Fruit fly (Drosophila melanogaster) whole organism, embryonic: ENCODE results near the gene P5CDh1.

Source experiments
- Antp ChIP-seq: fragments of 200-800 bp; sonication (Bioruptor generic); optimal IDR thresholded peaks from 3 replicates; lab custom pipeline; 2016; ENCODE audit warnings: missing biosample characterization, missing genetic modification characterization
- C15 ChIP-seq: fragments of 200-800 bp; sonication (Bioruptor generic); IDR thresholded peaks from 3 replicates; pipeline ENCODE4 v1.3.6; 2022; ENCODE audit warnings: missing biosample characterization, missing genetic modification characterization
- CG10274 ChIP-seq: fragments of 200-800 bp; sonication (Bioruptor generic); optimal IDR thresholded peaks from 3 replicates; lab custom pipeline; 2017; ENCODE audit warnings: missing biosample characterization, mild to moderate bottlenecking, missing genetic modification characterization
- CG11504 ChIP-seq: fragments of 200-800 bp; sonication (Bioruptor generic); optimal IDR thresholded peaks from 3 replicates; lab custom pipeline; 2019; ENCODE audit warnings: missing biosample characterization, mild to moderate bottlenecking, missing genetic modification characterization, moderate library complexity
- CG11696 ChIP-seq: fragments of 200-800 bp; sonication (Bioruptor generic); IDR thresholded peaks from 2 replicates; pipeline ENCODE4 v1.3.6; 2022; ENCODE audit warnings: missing biosample characterization, missing genetic modification characterization
- CG11723 ChIP-seq: fragments of 200-800 bp; sonication (Bioruptor generic); optimal IDR thresholded peaks from 2 replicates; lab custom pipeline; 2017; ENCODE audit warnings: missing biosample characterization, mild to moderate bottlenecking, missing genetic modification characterization
- CG12155 ChIP-seq: fragments of 200-800 bp; sonication (Bioruptor generic); optimal IDR thresholded peaks from 3 replicates; lab custom pipeline; 2016; ENCODE audit warnings: missing biosample characterization, missing genetic modification characterization
- CG12769 ChIP-seq: fragments of 200-800 bp; sonication (Bioruptor generic); optimal IDR thresholded peaks from 2 replicates; lab custom pipeline; 2019; ENCODE audit warnings: missing biosample characterization, mild to moderate bottlenecking, missing genetic modification characterization, moderate library complexity
- CG13894 ChIP-seq: fragments of 200-800 bp; sonication (Bioruptor generic); optimal IDR thresholded peaks from 3 replicates; lab custom pipeline; 2018; ENCODE audit warnings: missing biosample characterization, mild to moderate bottlenecking, missing genetic modification characterization, moderate library complexity
- CG14014 ChIP-seq: fragments of 200-800 bp; sonication (Bioruptor generic); IDR thresholded peaks from 2 replicates; pipeline ENCODE4 v1.3.6; 2022; ENCODE audit warnings: missing biosample characterization, missing genetic modification characterization
- CG14860 ChIP-seq: fragments of 200-800 bp; sonication (Bioruptor generic); IDR thresholded peaks from 3 replicates; pipeline ENCODE4 v1.3.6; 2022; ENCODE audit warnings: missing biosample characterization, missing genetic modification characterization; ENCODE audit not compliant: partially characterized antibody
- CG16779 ChIP-seq: fragments of 200-800 bp; sonication (Bioruptor generic); IDR thresholded peaks from 2 replicates; pipeline ENCODE4 v1.3.6; 2022; ENCODE audit warnings: missing biosample characterization, missing genetic modification characterization
- CG2678 ChIP-seq: fragments of 200-800 bp; sonication (Bioruptor generic); optimal IDR thresholded peaks from 3 replicates; lab custom pipeline; 2019; ENCODE audit warnings: missing biosample characterization, mild to moderate bottlenecking, missing genetic modification characterization, moderate library complexity
- CG2875 ChIP-seq: fragments of 200-800 bp; sonication (Bioruptor generic); optimal IDR thresholded peaks from 2 replicates; lab custom pipeline; 2017; ENCODE audit warnings: missing biosample characterization, mild to moderate bottlenecking, missing genetic modification characterization, missing genetic modification reagents
- CG30403 ChIP-seq: fragments of 200-800 bp; sonication (Bioruptor generic); optimal IDR thresholded peaks from 3 replicates; lab custom pipeline; 2016; ENCODE audit warnings: missing biosample characterization, missing genetic modification characterization
- CG3065 ChIP-seq: fragments of 200-800 bp; sonication (Bioruptor generic); optimal IDR thresholded peaks from 2 replicates; lab custom pipeline; 2016; ENCODE audit warnings: missing biosample characterization, missing genetic modification characterization
- CG34376 ChIP-seq: fragments of 200-800 bp; sonication (Bioruptor generic); optimal IDR thresholded peaks from 2 replicates; lab custom pipeline; 2018; ENCODE audit warnings: missing biosample characterization, mild to moderate bottlenecking, missing genetic modification characterization
- CG5953 ChIP-seq: fragments of 200-800 bp; sonication (Bioruptor generic); IDR thresholded peaks from 2 replicates; pipeline ENCODE4 v1.3.6; 2022; ENCODE audit warnings: missing biosample characterization, missing genetic modification characterization
- CG7372 ChIP-seq: fragments of 200-800 bp; sonication (Bioruptor generic); IDR thresholded peaks from 2 replicates; pipeline ENCODE4 v1.3.6; 2022; ENCODE audit warnings: missing biosample characterization, missing genetic modification characterization
- CG9215 ChIP-seq: fragments of 200-800 bp; sonication (Bioruptor generic); IDR thresholded peaks from 2 replicates; pipeline ENCODE4 v1.3.6; 2022; ENCODE audit warnings: missing biosample characterization, missing genetic modification characterization
- D19B ChIP-seq: fragments of 200-800 bp; sonication (Bioruptor generic); optimal IDR thresholded peaks from 2 replicates; lab custom pipeline; 2017; ENCODE audit warnings: missing biosample characterization, mild to moderate bottlenecking, missing genetic modification characterization
- Ets65A ChIP-seq: fragments of 200-800 bp; sonication (Bioruptor generic); peaks from one replicate; lab custom pipeline; 2016; ENCODE audit warnings: missing biosample characterization, missing genetic modification characterization
- Gug ChIP-seq: fragments of 200-800 bp; sonication (Bioruptor generic); IDR thresholded peaks from 4 replicates; pipeline ENCODE4 v1.3.6; 2022; ENCODE audit warnings: missing biosample characterization, missing genetic modification characterization
- Pdp1 ChIP-seq, 2 experiments: fragments of 200-800 bp; sonication (Bioruptor generic); optimal IDR thresholded peaks; 3 replicates each; lab custom pipeline; 2016; ENCODE audit warnings: missing biosample characterization in 2 of 2, missing genetic modification characterization in 2 of 2, mild to moderate bottlenecking in 1 of 2, moderate library complexity in 1 of 2
- Sox102F ChIP-seq: fragments of 200-800 bp; sonication (Bioruptor generic); optimal IDR thresholded peaks from 2 replicates; lab custom pipeline; 2018; ENCODE audit warnings: missing biosample characterization, mild to moderate bottlenecking, missing genetic modification characterization, moderate library complexity
- Trl ChIP-seq, 3 experiments: fragments of >200 bp in 2 of 3; fragments of 200-800 bp in 1 of 3; sonication (Bioruptor generic) in 1 of 3; optimal IDR thresholded peaks; 2 replicates in 1 of 3; 3 replicates in 2 of 3; lab custom pipeline; 2016 to 2017; ENCODE audit warnings: missing biosample characterization in 1 of 3, missing genetic modification characterization in 1 of 3
- cad ChIP-seq: fragments of >200 bp; optimal IDR thresholded peaks from 2 replicates; lab custom pipeline; 2017; ENCODE audit warnings: missing biosample characterization, missing genetic modification characterization
- cg ChIP-seq: fragments of 200-800 bp; sonication (Bioruptor generic); optimal IDR thresholded peaks from 3 replicates; lab custom pipeline; 2019; ENCODE audit warnings: missing biosample characterization, mild to moderate bottlenecking, missing genetic modification characterization, moderate library complexity
- chinmo ChIP-seq: fragments of 200-800 bp; sonication (Bioruptor generic); IDR thresholded peaks from 4 replicates; pipeline ENCODE4 v1.3.6; 2022; ENCODE audit warnings: missing biosample characterization, missing genetic modification characterization; ENCODE audit not compliant: partially characterized antibody
- disco-r ChIP-seq: fragments of 200-800 bp; sonication (Bioruptor generic); optimal IDR thresholded peaks from 2 replicates; lab custom pipeline; 2016; ENCODE audit warnings: missing biosample characterization, missing genetic modification characterization
- dpn ChIP-seq, 2 experiments: fragments of 200-800 bp; sonication (Bioruptor generic); optimal IDR thresholded peaks; 3 replicates each; lab custom pipeline; 2016; ENCODE audit warnings: missing biosample characterization in 2 of 2, missing genetic modification characterization in 2 of 2
- exex ChIP-seq: fragments of 200-800 bp; sonication (Bioruptor generic); optimal IDR thresholded peaks from 4 replicates; lab custom pipeline; 2018; ENCODE audit warnings: missing biosample characterization, mild to moderate bottlenecking, missing genetic modification characterization, moderate library complexity
- kay ChIP-seq: fragments of 200-800 bp; sonication (Bioruptor generic); optimal IDR thresholded peaks from 2 replicates; lab custom pipeline; 2016; ENCODE audit warnings: missing biosample characterization, missing genetic modification characterization
- mam ChIP-seq: fragments of 200-800 bp; sonication (Bioruptor generic); optimal IDR thresholded peaks from 3 replicates; lab custom pipeline; 2016; ENCODE audit warnings: missing biosample characterization, missing genetic modification characterization
- mirr ChIP-seq: fragments of 200-800 bp; sonication (Bioruptor generic); optimal IDR thresholded peaks from 3 replicates; lab custom pipeline; 2018; ENCODE audit warnings: missing biosample characterization, mild to moderate bottlenecking, missing genetic modification characterization
- nau ChIP-seq: fragments of 200-800 bp; sonication (Bioruptor generic); optimal IDR thresholded peaks from 3 replicates; lab custom pipeline; 2017; ENCODE audit warnings: missing biosample characterization, mild to moderate bottlenecking, missing genetic modification characterization, missing genetic modification reagents
- nmo ChIP-seq: fragments of 200-800 bp; sonication (Bioruptor generic); optimal IDR thresholded peaks from 2 replicates; lab custom pipeline; 2018; ENCODE audit warnings: missing biosample characterization, mild to moderate bottlenecking, missing genetic modification characterization, moderate library complexity
- onecut ChIP-seq: fragments of 200-800 bp; sonication (Bioruptor generic); IDR thresholded peaks from 2 replicates; pipeline ENCODE4 v1.3.6; 2022; ENCODE audit warnings: missing biosample characterization, missing genetic modification characterization
- pita ChIP-seq: fragments of 200-800 bp; sonication (Bioruptor generic); optimal IDR thresholded peaks from 2 replicates; lab custom pipeline; 2017; ENCODE audit warnings: missing biosample characterization, mild to moderate bottlenecking, missing genetic modification characterization
- pzg ChIP-seq: fragments of 200-800 bp; sonication (Bioruptor generic); optimal IDR thresholded peaks from 3 replicates; lab custom pipeline; 2018; ENCODE audit warnings: missing biosample characterization, mild to moderate bottlenecking, missing genetic modification characterization, moderate library complexity
- row ChIP-seq: fragments of 200-800 bp; sonication (Bioruptor generic); IDR thresholded peaks from 3 replicates; pipeline ENCODE4 v1.3.6; 2022; ENCODE audit warnings: missing biosample characterization, missing genetic modification characterization
- schlank ChIP-seq: fragments of 200-800 bp; sonication (Bioruptor generic); optimal IDR thresholded peaks from 2 replicates; lab custom pipeline; 2018; ENCODE audit warnings: missing biosample characterization, mild to moderate bottlenecking, missing genetic modification characterization
- sens ChIP-seq: fragments of 200-800 bp; sonication (Bioruptor generic); peaks from one replicate; lab custom pipeline; 2016; ENCODE audit warnings: missing biosample characterization, missing genetic modification characterization
- sens-2 ChIP-seq: fragments of 200-800 bp; sonication (Bioruptor generic); IDR thresholded peaks from 2 replicates; pipeline ENCODE4 v1.3.6; 2022; ENCODE audit warnings: missing biosample characterization, missing genetic modification characterization
- sisA ChIP-seq: fragments of 200-800 bp; sonication (Bioruptor generic); IDR thresholded peaks from 2 replicates; pipeline ENCODE4 v1.3.6; 2022; ENCODE audit warnings: missing biosample characterization, missing genetic modification characterization
- sqz ChIP-seq: fragments of 200-800 bp; sonication (Bioruptor generic); optimal IDR thresholded peaks from 3 replicates; lab custom pipeline; 2018; ENCODE audit warnings: missing biosample characterization, mild to moderate bottlenecking, missing genetic modification characterization
- sr ChIP-seq: fragments of 200-800 bp; sonication (Bioruptor generic); IDR thresholded peaks from 3 replicates; pipeline ENCODE4 v1.3.6; 2022; ENCODE audit warnings: missing biosample characterization, missing genetic modification characterization
- stwl ChIP-seq: fragments of 200-800 bp; sonication (Bioruptor generic); optimal IDR thresholded peaks from 3 replicates; lab custom pipeline; 2018; ENCODE audit warnings: missing biosample characterization, mild to moderate bottlenecking, missing genetic modification characterization, moderate library complexity

The P5CDh1 gene

dm6 chr3L:21886883-21887559, 45.9 kb upstream of the P5CDh1 start (continued):
- TF ChIP-seq CG12769 (peak; percentile 18), exex (tag; lab: Kevin White, UChicago) (peak; percentile 14), sqz (GFP tag; lab: Kevin White, UChicago) (no peak), CG10274 (GFP tag; lab: Kevin White, UChicago) (no peak), nau (GFP tag; lab: Kevin White, UChicago) (peak; percentile 15), sr (0 out of 3 replicates have a peak, but pooled peaks have one; percentile 12), cg (GFP tag; lab: Kevin White, UChicago) (peak; percentile 56), schlank (no peak), chinmo (GFP tag; lab: Robert Waterston, UW) (0 out of 4 replicates have a peak, but pooled peaks have one; percentile 56), mirr (GFP tag; lab: Kevin White, UChicago) (peak; percentile 71), kay (peak; percentile 1), CG14860 (GFP tag; lab: Robert Waterston, UW) (no peak), disco-r (GFP tag; lab: Kevin White, UChicago) (peak; percentile 18), Trl (optimal IDR thresholded peaks at IDR 0.05; lab: Kevin White, UChicago) (peak; percentile 37 to 80), Trl (GFP tag; optimal IDR thresholded peaks at IDR 0.05; lab: Kevin White, UChicago) (no peak), CG34376 (GFP tag; lab: Kevin White, UChicago) (peak; percentile 13), CG11723 (no peak), CG13894 (peak; percentile 23), CG14014 (GFP tag; lab: Robert Waterston, UW) (no peak)

- TF ChIP-seq onecut (GFP tag; lab: Robert Waterston, UW) (peak; percentile 84), sisA (GFP tag; lab: Robert Waterston, UW) (no peak), CG11696 (GFP tag; lab: Robert Waterston, UW) (no peak), sens-2 (GFP tag; lab: Robert Waterston, UW) (no peak), CG7372 (GFP tag; lab: Robert Waterston, UW) (no peak)
These were observed 42.9 kb upstream of the P5CDh1 start for dm6 chr3L:21884058-21884457.

dm6 chr3L:21883619-21884015, 42.5 kb upstream of the P5CDh1 start:
- TF ChIP-seq CG5953 (GFP tag; lab: Robert Waterston, UW) (no peak), sens (GFP tag; lab: Kevin White, UChicago) (peak; percentile 81), CG30403 (GFP tag; lab: Kevin White, UChicago) (peak; percentile 16), row (GFP tag; lab: Robert Waterston, UW) (0 out of 3 replicates have a peak, but pooled peaks have one; percentile 21), pita (GFP tag; lab: Kevin White, UChicago) (no peak), Antp (GFP tag; lab: Kevin White, UChicago) (no peak), pzg (GFP tag; lab: Kevin White, UChicago) (no peak), CG12155 (GFP tag; lab: Kevin White, UChicago) (no peak), sens-2 (GFP tag; lab: Robert Waterston, UW) (no peak), CG2678 (tag; lab: Kevin White, UChicago) (peak; percentile 9), CG2875 (no peak), cad (GFP tag; lab: Kevin White, UChicago) (no peak), CG11504 (tag; lab: Kevin White, UChicago) (peak; percentile 39), CG3065 (GFP tag; lab: Kevin White, UChicago) (no peak), Gug (GFP tag; lab: Robert Waterston, UW) (no peak), CG9215 (no peak), nmo (GFP tag; lab: Kevin White, UChicago) (peak; percentile 26), Pdp1 (GFP tag; optimal IDR thresholded peaks at IDR 0.05; lab: Kevin White, UChicago) (peak in 1 of 2 experiments; percentile 4), C15 (GFP tag; lab: Robert Waterston, UW) (no peak), CG14014 (GFP tag; lab: Robert Waterston, UW) (no peak), stwl (no peak), dpn (GFP tag; optimal IDR thresholded peaks at IDR 0.05; lab: Kevin White, UChicago) (no peak), CG16779 (GFP tag; lab: Robert Waterston, UW) (no peak), Sox102F (GFP tag; lab: Kevin White, UChicago) (peak; percentile 12), D19B (no peak), Ets65A (GFP tag; lab: Kevin White, UChicago) (peak; percentile 24), mam (no peak)
